Fruit fly (Drosophila melanogaster): ENCODE measurements around the gene nau.

The nau gene

DNA sequence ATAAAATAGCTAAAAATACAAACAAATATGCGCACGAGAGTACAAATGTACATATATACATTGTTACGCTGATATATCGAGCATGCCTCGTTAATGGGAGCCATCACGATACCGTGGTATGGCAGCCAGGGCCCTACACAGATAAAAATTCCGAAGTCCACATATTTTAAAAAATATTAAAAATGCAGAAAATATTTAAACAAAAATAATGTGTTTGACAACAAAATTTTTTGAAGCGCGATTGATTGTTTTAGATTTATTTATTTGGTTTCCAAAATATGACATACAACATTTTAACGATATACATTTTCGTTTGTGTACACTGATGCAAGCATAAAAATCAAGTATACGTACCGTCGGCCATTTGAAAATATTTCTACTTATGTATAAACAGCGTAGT, 8.6 kb upstream of the nau start (continued):
- TF ChIP-seq ss (GFP tag; optimal IDR thresholded peaks at IDR 0.05): peak in 1 of 2 experiments; percentile 49
- TF ChIP-seq CG11762 (GFP tag; optimal IDR thresholded peaks at IDR 0.05; ENCODE audit: insufficient read depth): peak; percentile 5
- TF ChIP-seq fd85E (GFP tag; optimal IDR thresholded peaks at IDR 0.05): peak; percentile 20
- TF ChIP-seq CG10631 (GFP tag; optimal IDR thresholded peaks at IDR 0.05): peak; percentile 60
- peak; percentile 8 for TF ChIP-seq dac (GFP tag; optimal IDR thresholded peaks at IDR 0.05)
- peak; percentile 50 for TF ChIP-seq vri (GFP tag; optimal IDR thresholded peaks at IDR 0.05)
- peak; percentile 65 for TF ChIP-seq CG3919 (GFP tag; optimal IDR thresholded peaks at IDR 0.05)

DNA sequence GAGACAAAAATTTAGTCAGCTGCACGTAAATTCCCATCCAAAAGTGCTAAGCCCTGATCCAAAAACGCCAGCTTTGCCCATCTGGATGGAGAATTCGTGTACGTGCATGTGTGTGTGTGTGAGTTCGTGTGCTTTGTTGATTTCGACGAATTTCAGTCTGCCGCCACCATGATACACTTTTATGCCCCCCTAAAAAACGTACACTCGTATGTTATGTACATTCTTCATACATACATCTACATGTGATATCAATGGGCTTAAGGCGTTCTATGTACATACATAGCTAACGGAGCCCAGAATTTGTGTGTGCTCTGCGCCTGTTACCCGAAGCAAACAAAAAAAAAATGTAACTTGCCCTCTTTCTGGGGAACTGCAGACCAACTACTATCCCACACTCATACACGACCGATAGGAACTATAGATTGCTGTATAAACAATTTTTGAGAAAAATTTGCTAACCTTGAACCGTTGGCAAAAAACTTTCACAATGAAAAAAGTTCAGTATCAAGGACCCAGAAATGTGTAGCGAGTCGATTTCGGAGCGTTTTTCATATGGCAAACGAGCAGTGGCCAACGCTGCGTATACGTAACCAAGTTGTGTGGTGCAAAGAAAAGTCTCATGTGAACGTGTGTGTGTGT, 7.7 kb upstream of the nau start:
- peak; percentile 42 for TF ChIP-seq Eip78C (GFP tag)
- no peak for TF ChIP-seq CG6792 (GFP tag; optimal IDR thresholded peaks at IDR 0.05)
- TF ChIP-seq svp (GFP tag): peak; percentile 74
- TF ChIP-seq cyc (GFP tag; optimal IDR thresholded peaks at IDR 0.05): no peak
- TF ChIP-seq CG10669 (GFP tag; optimal IDR thresholded peaks at IDR 0.05): no peak
- no peak for TF ChIP-seq Sox102F (GFP tag; optimal IDR thresholded peaks at IDR 0.05)
- peak; percentile 44 for TF ChIP-seq vri (GFP tag; optimal IDR thresholded peaks at IDR 0.05)
- no peak for TF ChIP-seq fd85E (GFP tag; optimal IDR thresholded peaks at IDR 0.05)
- TF ChIP-seq fkh (GFP tag; optimal IDR thresholded peaks at IDR 0.05): peak; percentile 92
- no peak for TF ChIP-seq Met (GFP tag; optimal IDR thresholded peaks at IDR 0.05)

DNA sequence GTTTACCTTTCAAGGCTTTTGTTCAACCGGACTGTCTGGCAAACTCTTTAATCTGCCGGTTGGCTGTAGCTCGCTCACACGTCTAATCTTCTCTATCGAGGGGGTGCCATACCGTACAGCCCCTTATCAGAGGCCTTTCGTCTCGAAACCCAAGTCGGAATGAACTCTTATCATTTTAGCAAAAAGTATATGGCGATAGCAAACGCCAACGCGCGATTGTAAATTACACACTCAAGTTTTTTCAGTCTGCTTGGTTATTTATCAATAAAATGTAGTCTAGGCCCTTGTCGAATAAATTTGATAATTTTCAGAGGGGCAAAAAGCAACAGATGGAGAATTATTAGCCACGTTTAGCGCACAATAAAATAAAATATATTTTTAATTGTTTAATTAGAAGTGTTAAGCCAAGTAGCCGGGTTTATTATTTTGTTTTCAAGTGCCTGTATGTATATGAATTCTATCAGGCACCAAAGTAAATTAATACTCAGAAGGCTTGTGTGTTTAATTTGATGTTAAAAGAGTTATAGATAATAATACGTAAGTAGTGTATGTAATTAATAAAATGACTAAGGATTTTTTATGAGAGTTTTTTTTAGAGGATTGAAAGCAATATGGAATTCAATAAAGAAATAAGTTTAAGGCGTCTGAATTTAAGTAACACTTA, 6.8 kb upstream of the nau start:
- no peak for TF ChIP-seq ss (GFP tag; optimal IDR thresholded peaks at IDR 0.05)
- TF ChIP-seq Lpt (GFP tag; optimal IDR thresholded peaks at IDR 0.05): no peak
- TF ChIP-seq Eip93F (GFP tag; optimal IDR thresholded peaks at IDR 0.05): peak; percentile 75
- TF ChIP-seq Eip78C (GFP tag): peak; percentile 1
- TF ChIP-seq svp (GFP tag): peak; percentile 83
- no peak for TF ChIP-seq spab (GFP tag; optimal IDR thresholded peaks at IDR 0.05)
- TF ChIP-seq Met (GFP tag; optimal IDR thresholded peaks at IDR 0.05): no peak
- no peak for TF ChIP-seq CG6163 (GFP tag; IDR thresholded peaks at IDR 0.05)
- peak; percentile 72 for TF ChIP-seq vri (GFP tag; optimal IDR thresholded peaks at IDR 0.05)
- TF ChIP-seq fkh (GFP tag; optimal IDR thresholded peaks at IDR 0.05): peak; percentile 34

DNA sequence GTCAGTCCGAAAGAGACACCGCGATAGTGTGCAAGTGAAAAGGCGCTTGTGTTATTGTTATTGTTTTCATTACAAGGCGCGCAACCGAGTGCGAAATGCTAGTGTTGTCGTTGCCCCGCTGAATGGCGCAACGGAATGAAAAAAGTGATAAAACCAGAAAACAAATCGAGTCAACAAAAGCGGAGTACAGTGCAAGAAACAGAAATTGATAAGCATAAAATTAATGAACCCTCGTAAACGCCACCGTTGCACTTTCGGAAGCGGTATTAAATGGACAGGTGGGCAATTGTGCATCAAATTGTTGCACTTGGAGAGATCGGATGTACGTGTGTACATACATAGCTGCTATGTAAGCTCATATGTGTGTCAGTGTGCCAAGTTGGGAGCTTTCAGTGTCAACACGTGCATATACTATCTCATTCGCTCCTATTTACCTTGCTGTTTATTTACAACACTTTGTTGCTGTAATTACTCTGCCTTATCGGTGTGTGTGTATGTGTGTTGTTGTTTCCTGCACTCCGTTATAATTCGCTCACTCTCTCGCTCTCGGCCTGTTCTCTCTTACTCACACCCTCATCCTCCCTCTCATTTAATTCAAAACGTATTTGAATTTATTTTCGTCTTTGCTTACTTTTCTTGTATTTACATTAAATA, 5.4 kb upstream of the nau start:
- peak in 1 of 2 experiments; percentile 39 for TF ChIP-seq salr (GFP tag; optimal IDR thresholded peaks at IDR 0.05)
- TF ChIP-seq fd59A (GFP tag; optimal IDR thresholded peaks at IDR 0.05): no peak
- TF ChIP-seq CG7368 (GFP tag; optimal IDR thresholded peaks at IDR 0.05): peak; percentile 78
- TF ChIP-seq pdm3 (GFP tag; optimal IDR thresholded peaks at IDR 0.05): peak; percentile 26
- TF ChIP-seq CG3032 (tag; optimal IDR thresholded peaks at IDR 0.05): no peak
- no peak for TF ChIP-seq Lpt (GFP tag; optimal IDR thresholded peaks at IDR 0.05)
- peak; percentile 36 for TF ChIP-seq Sox14 (GFP tag; optimal IDR thresholded peaks at IDR 0.05)
- no peak for TF ChIP-seq CG11902 (GFP tag; optimal IDR thresholded peaks at IDR 0.05)
- TF ChIP-seq CG4318 (GFP tag; optimal IDR thresholded peaks at IDR 0.05): no peak
- no peak for TF ChIP-seq Blimp-1 (GFP tag; optimal IDR thresholded peaks at IDR 0.05)
- peak; percentile 75 for TF ChIP-seq svp (GFP tag)
- TF ChIP-seq Met (GFP tag; optimal IDR thresholded peaks at IDR 0.05): no peak
- TF ChIP-seq CG10669 (GFP tag; optimal IDR thresholded peaks at IDR 0.05): peak; percentile 36
- no peak for TF ChIP-seq Smox (GFP tag; optimal IDR thresholded peaks at IDR 0.05)
- TF ChIP-seq topi (GFP tag; optimal IDR thresholded peaks at IDR 0.05): peak; percentile 8
- TF ChIP-seq CG8319 (GFP tag; optimal IDR thresholded peaks at IDR 0.05): peak; percentile 48
- no peak for TF ChIP-seq fd85E (GFP tag; optimal IDR thresholded peaks at IDR 0.05)
- peak; percentile 47 for TF ChIP-seq CG10631 (GFP tag; optimal IDR thresholded peaks at IDR 0.05)
- peak; percentile 10; the same call in 1 of the 2 replicates for TF ChIP-seq CG11294 (GFP tag; IDR thresholded peaks at IDR 0.05)
- TF ChIP-seq acj6 (GFP tag; optimal IDR thresholded peaks at IDR 0.05): peak; percentile 13
- no peak for TF ChIP-seq cyc (GFP tag; optimal IDR thresholded peaks at IDR 0.05)
- TF ChIP-seq CG6276 (GFP tag; optimal IDR thresholded peaks at IDR 0.05): peak; percentile 33
- TF ChIP-seq Hr38 (GFP tag; optimal IDR thresholded peaks at IDR 0.05): no peak
- peak; percentile 55 to 61 for TF ChIP-seq ss (GFP tag; optimal IDR thresholded peaks at IDR 0.05)
- no peak for TF ChIP-seq Ets96B (tag; optimal IDR thresholded peaks at IDR 0.05)
- TF ChIP-seq Ets21C (GFP tag; optimal IDR thresholded peaks at IDR 0.05): peak; percentile 6
- TF ChIP-seq CG3919 (GFP tag; optimal IDR thresholded peaks at IDR 0.05): peak; percentile 61
- peak; percentile 52; the same call in 1 of the 2 replicates for TF ChIP-seq Gug (GFP tag; IDR thresholded peaks at IDR 0.05)
- peak; percentile 80 for TF ChIP-seq dsx (GFP tag; optimal IDR thresholded peaks at IDR 0.05; ENCODE audit: poor library complexity, severe bottlenecking)
- TF ChIP-seq achi (GFP tag; optimal IDR thresholded peaks at IDR 0.05): peak; percentile 21
- peak; percentile 20 for TF ChIP-seq spab (GFP tag; optimal IDR thresholded peaks at IDR 0.05)
